Worm (Caenorhabditis elegans): Measurements from ENCODE around the gene tag-343.

Gene tag-343

DNA sequence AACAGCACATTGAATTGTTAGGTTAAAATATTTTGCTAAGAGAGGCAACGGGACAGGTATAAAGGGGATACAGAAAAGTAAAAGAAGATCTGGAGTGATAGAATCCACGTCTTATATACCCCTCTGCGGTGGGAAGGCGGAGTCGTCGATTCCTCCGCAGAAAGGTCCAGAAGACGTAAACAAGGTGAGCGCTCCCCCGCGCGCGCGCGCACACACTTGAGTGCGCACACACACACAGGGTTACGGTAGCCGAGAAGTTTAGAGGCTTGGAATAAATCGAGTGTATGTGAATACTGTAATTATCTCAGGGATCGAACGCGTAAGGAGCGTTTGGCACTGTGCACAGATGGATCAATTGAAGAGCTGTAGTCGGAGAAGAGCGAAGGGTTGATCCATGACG is 12.8 kb upstream of the tag-343 start:
- TF ChIP-seq lin-15B (tag; optimal IDR thresholded peaks at IDR 0.05), result no peak
- TF ChIP-seq fkh-8 (tag; optimal IDR thresholded peaks at IDR 0.05), result no peak

DNA sequence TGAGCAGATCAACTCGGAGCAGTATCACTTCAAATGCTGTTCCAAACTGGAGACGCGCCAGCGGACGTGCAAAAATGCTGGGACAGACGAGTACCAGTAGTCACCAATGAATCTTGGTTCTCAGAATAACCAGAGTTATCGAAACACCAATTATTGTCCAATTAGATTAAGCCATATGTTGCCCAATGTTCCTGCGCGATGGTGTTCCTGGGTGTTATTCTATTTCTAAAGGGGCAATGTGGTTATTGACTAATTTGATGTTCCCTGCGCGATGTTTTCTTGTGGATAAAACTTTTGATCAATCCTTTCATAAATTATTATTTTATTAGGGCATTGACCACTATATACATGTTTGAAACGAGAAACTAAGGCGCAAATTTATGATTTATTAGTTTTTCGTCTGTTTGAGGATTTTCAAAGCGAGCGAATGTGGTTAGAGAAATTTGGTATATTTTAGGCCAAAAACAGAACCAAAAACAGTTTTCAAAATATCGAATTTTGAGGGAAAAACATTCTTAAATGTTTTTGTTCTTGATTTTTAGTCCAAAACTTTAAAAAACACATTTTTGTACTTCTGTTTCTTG is 7.5 kb upstream of the tag-343 start:
- TF ChIP-seq fkh-8 (tag; optimal IDR thresholded peaks at IDR 0.05) (peak; percentile 98), snu-23 (GFP tag; optimal IDR thresholded peaks at IDR 0.05) (peak; percentile 100), nhr-71 (tag; optimal IDR thresholded peaks at IDR 0.05) (peak; percentile 98), pqm-1 (tag; optimal IDR thresholded peaks at IDR 0.05) (peak; percentile 59), jun-1 (tag; optimal IDR thresholded peaks at IDR 0.05) (peak; percentile 99), fkh-10 (GFP tag; optimal IDR thresholded peaks at IDR 0.05) (peak; percentile 100), hlh-4 (tag; optimal IDR thresholded peaks at IDR 0.05) (peak; percentile 48), elt-2 (tag; optimal IDR thresholded peaks at IDR 0.05) (peak; percentile 93), aly-2 (tag; optimal IDR thresholded peaks at IDR 0.05) (peak; percentile 97), nhr-28 (tag; optimal IDR thresholded peaks at IDR 0.05) (peak; percentile 27), dpl-1 (GFP tag; optimal IDR thresholded peaks at IDR 0.05) (peak; percentile 45 to 67 (median 55)), ceh-90 (tag; optimal IDR thresholded peaks at IDR 0.05) (no peak), zip-4 (GFP tag; optimal IDR thresholded peaks at IDR 0.05) (peak; percentile 95), unc-62 (GFP tag; optimal IDR thresholded peaks at IDR 0.05) (no peak), ama-1 (optimal IDR thresholded peaks at IDR 0.05) (no peak), ceh-63 (GFP tag; optimal IDR thresholded peaks at IDR 0.05) (peak; percentile 97), skn-1 (tag; optimal IDR thresholded peaks at IDR 0.05) (peak; percentile 99), sptf-1 (tag; optimal IDR thresholded peaks at IDR 0.05) (no peak), nhr-77 (tag; optimal IDR thresholded peaks at IDR 0.05) (peak; percentile 98), vab-15 (tag; optimal IDR thresholded peaks at IDR 0.05) (peak; percentile 78), unc-130 (tag; optimal IDR thresholded peaks at IDR 0.05) (peak; percentile 92), nhr-90 (tag; optimal IDR thresholded peaks at IDR 0.05; ENCODE audit: poor library complexity) (peak; percentile 99), sox-4 (tag; optimal IDR thresholded peaks at IDR 0.05) (peak; percentile 99), lin-15B (tag; optimal IDR thresholded peaks at IDR 0.05) (peak; percentile 57), lin-35 (GFP tag; optimal IDR thresholded peaks at IDR 0.05) (peak; percentile 82 to 93), unc-98 (GFP tag; IDR thresholded peaks at IDR 0.05) (peak; percentile 84), hpl-2 (GFP tag; optimal IDR thresholded peaks at IDR 0.05) (peak; percentile 98), ceh-8 (GFP tag; optimal IDR thresholded peaks at IDR 0.05) (peak; percentile 99), lsy-2 (tag; optimal IDR thresholded peaks at IDR 0.05) (peak; percentile 94 to 95), dsc-1 (tag; optimal IDR thresholded peaks at IDR 0.05) (peak; percentile 100), egl-13 (tag; optimal IDR thresholded peaks at IDR 0.05) (peak; percentile 97), irx-1 (tag; optimal IDR thresholded peaks at IDR 0.05) (peak; percentile 98), nhr-47 (tag; optimal IDR thresholded peaks at IDR 0.05) (peak; percentile 99), ztf-4 (tag; optimal IDR thresholded peaks at IDR 0.05) (peak; percentile 98), ztf-11 (tag; optimal IDR thresholded peaks at IDR 0.05) (peak; percentile 33 to 92), snpc-4 (tag; optimal IDR thresholded peaks at IDR 0.05) (peak; percentile 93), ces-1 (GFP tag; optimal IDR thresholded peaks at IDR 0.05) (peak; percentile 89), efl-1 (optimal IDR thresholded peaks at IDR 0.05) (peak; percentile 83 to 90), efl-1 (GFP tag; optimal IDR thresholded peaks at IDR 0.05 in 1 of 2) (peak; percentile 40 to 96), fos-1 (tag; optimal IDR thresholded peaks at IDR 0.05) (peak; percentile 99), ceh-88 (GFP tag; IDR thresholded peaks at IDR 0.05) (peak; percentile 97), C04F5.9 (tag; optimal IDR thresholded peaks at IDR 0.05) (peak; percentile 90), rnt-1 (tag; optimal IDR thresholded peaks at IDR 0.05) (peak; percentile 99), Y116A8C.19 (tag; optimal IDR thresholded peaks at IDR 0.05; ENCODE audit: borderline replicate concordance) (peak; percentile 20), sup-37 (GFP tag; optimal IDR thresholded peaks at IDR 0.05) (peak; percentile 89), blmp-1 (tag; optimal IDR thresholded peaks at IDR 0.05) (peak; percentile 58), unc-86 (tag; optimal IDR thresholded peaks at IDR 0.05) (peak; percentile 95), nhr-85 (tag) (peak; percentile 97), grh-1 (GFP tag; IDR thresholded peaks at IDR 0.05) (peak; percentile 93), C16A3.4 (tag; optimal IDR thresholded peaks at IDR 0.05) (peak; percentile 99), lin-39 (tag; optimal IDR thresholded peaks at IDR 0.05) (peak; percentile 99)

Data from whole organism, L1 larva.